Worm (Caenorhabditis elegans) whole organism, mixed stage, embryonic: Measurements from ENCODE around the gene ttbk-3.

ENCODE experiments used
- ceh-83 ChIP-seq: fragments of 200-800 bp; sonication (Bioruptor generic); optimal IDR thresholded peaks from 2 replicates; lab custom pipeline; 2018; ENCODE audit warnings: mild to moderate bottlenecking, missing genetic modification characterization, missing compliant biosample characterization
- nhr-12 ChIP-seq: fragments of 150-350 bp; optimal IDR thresholded peaks from 2 replicates; lab custom pipeline; 2014; ENCODE audit warnings: missing biosample characterization, missing genetic modification characterization
- nhr-237 ChIP-seq: fragments of 150-350 bp; optimal IDR thresholded peaks from 2 replicates; lab custom pipeline; 2014; ENCODE audit warnings: missing biosample characterization, missing genetic modification characterization
- nhr-28 ChIP-seq: fragments of 150-350 bp; optimal IDR thresholded peaks from 2 replicates; lab custom pipeline; 2014; ENCODE audit warnings: missing biosample characterization, missing genetic modification characterization
- pha-4 ChIP-seq: fragments of 150-350 bp; optimal IDR thresholded peaks from 2 replicates; lab custom pipeline; 2018; ENCODE audit warnings: missing biosample characterization, missing genetic modification reagents, missing genetic modification characterization
- snpc-4 ChIP-seq: fragments of 150-350 bp; optimal IDR thresholded peaks from 2 replicates; lab custom pipeline; 2014; ENCODE audit warnings: missing biosample characterization, missing genetic modification characterization
- tbx-8 ChIP-seq: fragments of 200-800 bp; sonication (Bioruptor generic); optimal IDR thresholded peaks from 2 replicates; lab custom pipeline; 2018; ENCODE audit warnings: mild to moderate bottlenecking, missing genetic modification characterization, moderate library complexity, missing compliant biosample characterization
- unc-62 ChIP-seq: fragments of 150-350 bp; optimal IDR thresholded peaks from 2 replicates; lab custom pipeline; 2014; ENCODE audit warnings: missing biosample characterization, missing genetic modification reagents, missing genetic modification characterization

ce11 chrIV:9843760-9844159, 46.0 kb downstream of the ttbk-3 start, which contains the start of gene nspd-2:
- TF ChIP-seq tbx-8 (GFP tag; lab: Kevin White, UChicago) = no peak
- TF ChIP-seq nhr-237 (tag; lab: Kevin White, UChicago) = no peak
- TF ChIP-seq unc-62 (GFP tag; lab: Kevin White, UChicago) = no peak
- TF ChIP-seq nhr-12 (tag; lab: Kevin White, UChicago) = no peak
- no peak for TF ChIP-seq nhr-28 (tag; lab: Kevin White, UChicago)
- no peak for TF ChIP-seq pha-4 (tag; lab: Kevin White, UChicago)
- TF ChIP-seq snpc-4 (tag; lab: Kevin White, UChicago) = no peak
- no peak for TF ChIP-seq ceh-83
